Fruit fly (Drosophila melanogaster) whole organism, embryonic: Measurements from ENCODE around the gene PIG-B.

Source experiments
- Atf6 ChIP-seq: fragments of 200-800 bp; sonication (Bioruptor generic); IDR thresholded peaks from 2 replicates; pipeline ENCODE4 v1.3.6; 2022; ENCODE audit warnings: missing biosample characterization, missing genetic modification characterization
- B-H1 ChIP-seq: fragments of 200-800 bp; sonication (Bioruptor generic); IDR thresholded peaks from 3 replicates; pipeline ENCODE4 v1.3.6; 2022; ENCODE audit warnings: missing biosample characterization, missing genetic modification characterization
- CG10431 ChIP-seq: fragments of 200-800 bp; sonication (Bioruptor generic); optimal IDR thresholded peaks from 3 replicates; lab custom pipeline; 2018; ENCODE audit warnings: missing biosample characterization, mild to moderate bottlenecking, missing genetic modification characterization
- CG12391 ChIP-seq: fragments of 200-800 bp; sonication (Bioruptor generic); optimal IDR thresholded peaks from 3 replicates; lab custom pipeline; 2018; ENCODE audit warnings: missing biosample characterization, mild to moderate bottlenecking, missing genetic modification characterization, moderate library complexity
- CG12744 ChIP-seq: fragments of 200-800 bp; sonication (Bioruptor generic); optimal IDR thresholded peaks from 2 replicates; lab custom pipeline; 2016; ENCODE audit warnings: missing biosample characterization, missing genetic modification characterization
- CG13123 ChIP-seq: fragments of 200-800 bp; sonication (Bioruptor generic); optimal IDR thresholded peaks from 2 replicates; lab custom pipeline; 2016; ENCODE audit warnings: missing biosample characterization, missing genetic modification characterization
- CG14050 ChIP-seq: fragments of 200-800 bp; sonication (Bioruptor generic); IDR thresholded peaks from 3 replicates; pipeline ENCODE4 v1.3.6; 2022; ENCODE audit warnings: missing biosample characterization, missing genetic modification characterization
- CG14965 ChIP-seq: fragments of 200-800 bp; sonication (Bioruptor generic); optimal IDR thresholded peaks from 2 replicates; lab custom pipeline; 2016; ENCODE audit warnings: missing biosample characterization, missing genetic modification characterization, borderline replicate concordance
- CG15601 ChIP-seq: fragments of 200-800 bp; sonication (Bioruptor generic); optimal IDR thresholded peaks from 3 replicates; lab custom pipeline; 2019; ENCODE audit warnings: missing biosample characterization, mild to moderate bottlenecking, missing genetic modification characterization, moderate library complexity
- CG17328 ChIP-seq: fragments of 200-800 bp; sonication (Bioruptor generic); IDR thresholded peaks from 2 replicates; pipeline ENCODE4 v1.3.6; 2022; ENCODE audit warnings: missing biosample characterization, missing genetic modification characterization
- CG18011 ChIP-seq: fragments of 200-800 bp; sonication (Bioruptor generic); optimal IDR thresholded peaks from 2 replicates; lab custom pipeline; 2017; ENCODE audit warnings: missing biosample characterization, missing genetic modification characterization, mild to moderate bottlenecking, moderate library complexity, missing genotype
- CG4282 ChIP-seq: fragments of 200-800 bp; sonication (Bioruptor generic); optimal IDR thresholded peaks from 2 replicates; lab custom pipeline; 2016; ENCODE audit warnings: missing biosample characterization, missing genetic modification characterization
- CG4424 ChIP-seq: fragments of 200-800 bp; sonication (Bioruptor generic); optimal IDR thresholded peaks from 3 replicates; lab custom pipeline; 2016; ENCODE audit warnings: missing biosample characterization, missing genetic modification characterization
- CG7839 ChIP-seq: fragments of 200-800 bp; sonication (Bioruptor generic); optimal IDR thresholded peaks from 3 replicates; lab custom pipeline; 2018; ENCODE audit warnings: missing biosample characterization, mild to moderate bottlenecking, missing genetic modification characterization, moderate library complexity
- CG8290 ChIP-seq, 3 experiments: fragments of 200-800 bp; sonication (Bioruptor generic); optimal IDR thresholded peaks; 2 replicates each; lab custom pipeline; 2016 to 2019; ENCODE audit warnings: missing biosample characterization in 3 of 3, missing genetic modification characterization in 3 of 3, mild to moderate bottlenecking in 2 of 3, moderate library complexity in 1 of 3
- CG9932 ChIP-seq: fragments of 200-800 bp; sonication (Bioruptor generic); IDR thresholded peaks from 2 replicates; pipeline ENCODE4 v1.3.6; 2022; ENCODE audit warnings: missing biosample characterization, missing genetic modification characterization
- CrebB ChIP-seq: fragments of 200-800 bp; sonication (Bioruptor generic); optimal IDR thresholded peaks from 3 replicates; lab custom pipeline; 2018; ENCODE audit warnings: missing biosample characterization, mild to moderate bottlenecking, missing genetic modification characterization
- D19A ChIP-seq: fragments of 200-800 bp; optimal IDR thresholded peaks from 3 replicates; lab custom pipeline; 2019; ENCODE audit warnings: missing biosample characterization, mild to moderate bottlenecking, missing genetic modification characterization, moderate library complexity
- D19B ChIP-seq: fragments of 200-800 bp; sonication (Bioruptor generic); optimal IDR thresholded peaks from 2 replicates; lab custom pipeline; 2017; ENCODE audit warnings: missing biosample characterization, mild to moderate bottlenecking, missing genetic modification characterization
- E2f2 ChIP-seq: fragments of 200-800 bp; sonication (Bioruptor generic); IDR thresholded peaks from 2 replicates; pipeline ENCODE4 v1.3.6; 2022; ENCODE audit warnings: missing biosample characterization, missing genetic modification characterization
- Fer1 ChIP-seq: fragments of 200-800 bp; sonication (Bioruptor generic); optimal IDR thresholded peaks from 2 replicates; lab custom pipeline; 2017; ENCODE audit warnings: missing biosample characterization, mild to moderate bottlenecking, missing genetic modification characterization
- GATAe ChIP-seq: fragments of 200-800 bp; sonication (Bioruptor generic); conservative IDR thresholded peaks from 2 replicates; pipeline ENCODE4 v1.3.6; 2022; ENCODE audit warnings: missing biosample characterization, missing genetic modification characterization
- Gsc ChIP-seq: fragments of 200-800 bp; sonication (Bioruptor generic); IDR thresholded peaks from 2 replicates; pipeline ENCODE4 v1.3.6; 2022; ENCODE audit warnings: missing biosample characterization, missing genetic modification characterization
- Hey ChIP-seq: fragments of 200-800 bp; sonication (Bioruptor generic); optimal IDR thresholded peaks from 3 replicates; lab custom pipeline; 2018; ENCODE audit warnings: missing biosample characterization, mild to moderate bottlenecking, missing genetic modification characterization
- Hmr ChIP-seq: fragments of 200-800 bp; sonication (Bioruptor generic); optimal IDR thresholded peaks from 3 replicates; lab custom pipeline; 2017; ENCODE audit warnings: mild to moderate bottlenecking, missing biosample characterization, missing genetic modification reagents, missing genetic modification characterization
- Lhr ChIP-seq: fragments of 200-800 bp; sonication (Bioruptor generic); optimal IDR thresholded peaks from 3 replicates; lab custom pipeline; 2017; ENCODE audit warnings: mild to moderate bottlenecking, missing biosample characterization, missing genetic modification reagents, missing genetic modification characterization
- Lim3 ChIP-seq: fragments of 200-800 bp; sonication (Bioruptor generic); IDR thresholded peaks from 2 replicates; pipeline ENCODE4 v1.3.6; 2022; ENCODE audit warnings: missing biosample characterization, missing genetic modification characterization
- NFAT ChIP-seq: fragments of 200-800 bp; sonication (Bioruptor generic); IDR thresholded peaks from 2 replicates; pipeline ENCODE4 v1.3.6; 2022; ENCODE audit warnings: missing biosample characterization, missing genetic modification characterization
- NK7.1 ChIP-seq: fragments of 200-800 bp; sonication (Bioruptor generic); optimal IDR thresholded peaks from 3 replicates; lab custom pipeline; 2016; ENCODE audit warnings: missing biosample characterization, missing genetic modification characterization
- abd-A ChIP-seq: fragments of 200-800 bp; sonication (Bioruptor generic); optimal IDR thresholded peaks from 3 replicates; lab custom pipeline; 2019; ENCODE audit warnings: missing biosample characterization, mild to moderate bottlenecking, missing genetic modification characterization, moderate library complexity
- ara ChIP-seq: fragments of 200-800 bp; sonication (Bioruptor generic); IDR thresholded peaks from 2 replicates; pipeline ENCODE4 v1.3.6; 2022; ENCODE audit warnings: missing biosample characterization, missing genetic modification characterization
- ash1 ChIP-seq: fragments of 200-800 bp; sonication (Bioruptor generic); optimal IDR thresholded peaks from 2 replicates; lab custom pipeline; 2018; ENCODE audit warnings: missing biosample characterization, mild to moderate bottlenecking, missing genetic modification characterization
- ato ChIP-seq: fragments of 200-800 bp; sonication (Bioruptor generic); IDR thresholded peaks from 2 replicates; pipeline ENCODE4 v1.3.6; 2022; ENCODE audit warnings: missing biosample characterization, missing genetic modification characterization; ENCODE audit not compliant: partially characterized antibody
- cwo ChIP-seq: fragments of 200-800 bp; sonication (Bioruptor generic); optimal IDR thresholded peaks from 3 replicates; lab custom pipeline; 2017; ENCODE audit warnings: missing biosample characterization, missing genetic modification characterization, mild to moderate bottlenecking, moderate library complexity, missing genetic modification reagents
- dimm ChIP-seq: fragments of 200-800 bp; sonication (Bioruptor generic); IDR thresholded peaks from 2 replicates; pipeline ENCODE4 v1.3.6; 2022; ENCODE audit warnings: missing biosample characterization, missing genetic modification characterization
- dmrt11E ChIP-seq: fragments of 200-800 bp; sonication (Bioruptor generic); optimal IDR thresholded peaks from 3 replicates; lab custom pipeline; 2018; ENCODE audit warnings: missing biosample characterization, mild to moderate bottlenecking, missing genetic modification characterization, moderate library complexity
- ind ChIP-seq: fragments of 200-800 bp; sonication (Bioruptor generic); optimal IDR thresholded peaks from 3 replicates; lab custom pipeline; 2016; ENCODE audit warnings: missing biosample characterization, missing genetic modification characterization
- jigr1 ChIP-seq: fragments of 200-800 bp; sonication (Bioruptor generic); IDR thresholded peaks from 3 replicates; pipeline ENCODE4 v1.3.6; 2022; ENCODE audit warnings: missing biosample characterization, missing genetic modification characterization
- jumu ChIP-seq: fragments of 200-800 bp; sonication (Bioruptor generic); optimal IDR thresholded peaks from 3 replicates; lab custom pipeline; 2016; ENCODE audit warnings: missing biosample characterization, missing genetic modification characterization
- kah ChIP-seq: fragments of 200-800 bp; sonication (Bioruptor generic); optimal IDR thresholded peaks from 2 replicates; lab custom pipeline; 2018; ENCODE audit warnings: missing biosample characterization, mild to moderate bottlenecking, missing genetic modification characterization
- kni ChIP-seq: fragments of 200-800 bp; sonication (Bioruptor generic); optimal IDR thresholded peaks from 3 replicates; lab custom pipeline; 2017; ENCODE audit warnings: mild to moderate bottlenecking, missing biosample characterization, missing genetic modification reagents, missing genetic modification characterization
- onecut ChIP-seq: fragments of 200-800 bp; sonication (Bioruptor generic); IDR thresholded peaks from 2 replicates; pipeline ENCODE4 v1.3.6; 2022; ENCODE audit warnings: missing biosample characterization, missing genetic modification characterization
- peb ChIP-seq: fragments of 200-800 bp; sonication (Bioruptor generic); IDR thresholded peaks from 2 replicates; pipeline ENCODE4 v1.3.6; 2022; ENCODE audit warnings: missing biosample characterization, missing genetic modification characterization
- phol ChIP-seq: fragments of 200-800 bp; sonication (Bioruptor generic); optimal IDR thresholded peaks from 3 replicates; lab custom pipeline; 2018; ENCODE audit warnings: missing biosample characterization, mild to moderate bottlenecking, missing genetic modification characterization, moderate library complexity
- slp2 ChIP-seq: fragments of 200-800 bp; sonication (Bioruptor generic); optimal IDR thresholded peaks from 2 replicates; lab custom pipeline; 2016; ENCODE audit warnings: missing biosample characterization, missing genetic modification characterization
- tin ChIP-seq: fragments of 200-800 bp; sonication (Bioruptor generic); optimal IDR thresholded peaks from 3 replicates; lab custom pipeline; 2016; ENCODE audit warnings: missing biosample characterization, missing genetic modification characterization
- toy ChIP-seq: fragments of 200-800 bp; sonication (Bioruptor generic); IDR thresholded peaks from 2 replicates; pipeline ENCODE4 v1.3.6; 2022; ENCODE audit warnings: missing biosample characterization, missing genetic modification characterization
- vfl ChIP-seq: fragments of 200-800 bp; sonication (Bioruptor generic); optimal IDR thresholded peaks from 2 replicates; lab custom pipeline; 2016; ENCODE audit warnings: missing biosample characterization, missing genetic modification characterization
- vnd ChIP-seq: fragments of 200-800 bp; sonication (Bioruptor generic); IDR thresholded peaks from 3 replicates; pipeline ENCODE4 v1.3.6; 2022; ENCODE audit warnings: missing biosample characterization, missing genetic modification characterization; ENCODE audit not compliant: partially characterized antibody

Gene PIG-B

DNA sequence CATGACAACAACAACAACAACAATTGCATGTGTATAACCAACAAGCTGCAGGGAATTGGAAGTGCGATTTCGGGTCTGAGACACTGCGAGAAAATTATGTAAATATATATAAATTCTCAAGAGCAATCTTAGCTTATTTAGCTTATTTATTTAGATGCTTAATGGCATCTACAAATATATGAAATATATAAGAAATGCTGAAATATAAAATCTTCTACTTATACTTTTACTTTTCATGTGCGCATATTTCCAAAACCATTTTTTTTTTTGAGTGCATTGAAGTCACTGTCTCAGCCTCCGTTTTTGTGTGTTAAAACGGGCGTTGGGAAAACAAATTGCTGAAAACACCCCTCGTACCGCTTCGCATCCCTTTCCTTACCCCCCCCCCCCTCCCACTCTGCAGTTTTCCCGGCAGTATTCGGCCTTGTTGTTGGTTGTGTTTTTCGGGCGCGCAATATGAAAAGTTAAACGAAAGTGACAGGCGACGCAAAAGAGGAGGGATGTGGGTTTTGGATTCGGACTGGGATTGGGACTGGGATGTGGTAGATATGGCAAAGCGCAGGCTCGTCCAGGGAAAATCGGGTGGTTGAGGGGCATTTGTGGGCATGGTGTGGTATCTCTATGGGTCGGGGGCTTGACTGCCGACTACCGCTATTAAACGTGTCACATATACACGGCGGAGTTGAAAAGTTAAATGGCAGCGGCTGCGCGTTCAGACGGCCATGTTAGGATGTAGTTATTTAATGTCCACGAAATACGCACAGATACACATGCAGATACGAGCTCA lies 44.3 kb downstream of the PIG-B start (continued):
- TF ChIP-seq CG18011 (GFP tag; lab: Kevin White, UChicago) (no peak), CG14050 (GFP tag; lab: Robert Waterston, UW) (no peak), kni (GFP tag; lab: Kevin White, UChicago) (no peak), CrebB (tag; lab: Kevin White, UChicago) (no peak), Atf6 (GFP tag; lab: Robert Waterston, UW) (0 out of 2 replicates have a peak, but pooled peaks have one; percentile 17), abd-A (peak; percentile 44), onecut (GFP tag; lab: Robert Waterston, UW) (peak; percentile 38; the same call in 1 of the 2 replicates), ato (GFP tag; lab: Robert Waterston, UW) (no peak), CG13123 (GFP tag; lab: Kevin White, UChicago) (no peak), CG9932 (GFP tag; lab: Robert Waterston, UW) (no peak), vfl (GFP tag; lab: Kevin White, UChicago) (no peak), Lhr (GFP tag; lab: Kevin White, UChicago) (peak; percentile 32), CG8290 (GFP tag; optimal IDR thresholded peaks at IDR 0.05; lab: Kevin White, UChicago) (peak; percentile 9), CG8290 (tag; optimal IDR thresholded peaks at IDR 0.05; lab: Kevin White, UChicago) (no peak), CG12391 (tag; lab: Kevin White, UChicago) (peak; percentile 76), E2f2 (no peak; the same call in 1 of the 2 replicates), jumu (GFP tag; lab: Kevin White, UChicago) (no peak), toy (GFP tag; lab: Robert Waterston, UW) (no peak), phol (tag; lab: Kevin White, UChicago) (peak; percentile 63), cwo (GFP tag; lab: Kevin White, UChicago) (no peak), dmrt11E (peak; percentile 90), CG4282 (GFP tag; lab: Kevin White, UChicago) (no peak), jigr1 (GFP tag; lab: Robert Waterston, UW) (no peak), CG4424 (GFP tag; lab: Kevin White, UChicago) (peak; percentile 54), B-H1 (no peak), D19B (GFP tag; lab: Kevin White, UChicago) (no peak), Hmr (peak; percentile 14), CG14965 (GFP tag; lab: Kevin White, UChicago) (no peak), CG17328 (GFP tag; lab: Robert Waterston, UW) (peak; percentile 68), vnd (GFP tag; lab: Robert Waterston, UW) (no peak), CG10431 (GFP tag; lab: Kevin White, UChicago) (peak; percentile 13), D19A (tag; lab: Kevin White, UChicago) (peak; percentile 63), slp2 (GFP tag; lab: Kevin White, UChicago) (no peak), NK7.1 (GFP tag; lab: Kevin White, UChicago) (no peak), NFAT (GFP tag; lab: Robert Waterston, UW) (no peak), CG15601 (tag; lab: Kevin White, UChicago) (peak; percentile 59), peb (GFP tag; lab: Robert Waterston, UW) (peak; percentile 47; the same call in 1 of the 2 replicates), Hey (no peak), tin (GFP tag; lab: Kevin White, UChicago) (peak; percentile 33), ind (GFP tag; lab: Kevin White, UChicago) (peak; percentile 8), dimm (GFP tag; lab: Robert Waterston, UW) (no peak), ara (GFP tag; lab: Robert Waterston, UW) (peak; percentile 77; the same call in 1 of the 2 replicates), CG12744 (GFP tag; lab: Kevin White, UChicago) (no peak), ash1 (GFP tag; lab: Kevin White, UChicago) (no peak), Lim3 (GFP tag; lab: Robert Waterston, UW) (no peak), GATAe (GFP tag; lab: Robert Waterston, UW) (no peak), Gsc (GFP tag; lab: Robert Waterston, UW) (no peak), kah (no peak), Fer1 (peak; percentile 38), CG7839 (peak; percentile 49)
